Fruit fly (Drosophila melanogaster) whole organism, prepupa: ENCODE data around the gene Golgin104.

Experiments
- CG10669 ChIP-seq: fragments of 200-800 bp; sonication (Bioruptor generic); optimal IDR thresholded peaks from 3 replicates; lab custom pipeline; 2018; ENCODE audit warnings: missing biosample characterization, mild to moderate bottlenecking, missing genetic modification characterization, moderate library complexity
- CG11902 ChIP-seq: fragments of 200-800 bp; sonication (Bioruptor generic); optimal IDR thresholded peaks from 3 replicates; lab custom pipeline; 2016; ENCODE audit warnings: missing biosample characterization, missing genetic modification characterization
- CG15336 ChIP-seq: fragments of 200-800 bp; sonication (Bioruptor generic); IDR thresholded peaks from 2 replicates; pipeline ENCODE4 v1.3.6; 2022; ENCODE audit warnings: missing biosample characterization, missing genetic modification characterization
- CG1621 ChIP-seq: fragments of 200-800 bp; sonication (Bioruptor generic); optimal IDR thresholded peaks from 3 replicates; lab custom pipeline; 2018; ENCODE audit warnings: missing biosample characterization, mild to moderate bottlenecking, missing genetic modification characterization
- CG3032 ChIP-seq: fragments of 200-800 bp; optimal IDR thresholded peaks from 2 replicates; lab custom pipeline; 2019; ENCODE audit warnings: missing biosample characterization, mild to moderate bottlenecking, missing genetic modification characterization, moderate library complexity
- CG32006 ChIP-seq: fragments of 200-800 bp; sonication (Bioruptor generic); optimal IDR thresholded peaks from 3 replicates; lab custom pipeline; 2017; ENCODE audit warnings: missing biosample characterization, mild to moderate bottlenecking, missing genetic modification characterization
- CG34406 ChIP-seq: fragments of 200-800 bp; sonication (Bioruptor generic); optimal IDR thresholded peaks from 3 replicates; lab custom pipeline; 2016; ENCODE audit warnings: missing biosample characterization, missing genetic modification characterization
- CG6808 ChIP-seq: fragments of 200-800 bp; sonication (Bioruptor generic); optimal IDR thresholded peaks from 3 replicates; lab custom pipeline; 2017; ENCODE audit warnings: missing biosample characterization, missing genetic modification characterization, mild to moderate bottlenecking, moderate library complexity, missing genetic modification reagents
- CG6854 ChIP-seq: fragments of 200-800 bp; sonication (Bioruptor generic); optimal IDR thresholded peaks from 2 replicates; lab custom pipeline; 2017; ENCODE audit warnings: missing biosample characterization, mild to moderate bottlenecking, missing genetic modification characterization
- CG7368 ChIP-seq: fragments of 200-800 bp; sonication (Bioruptor generic); optimal IDR thresholded peaks from 3 replicates; lab custom pipeline; 2016; ENCODE audit warnings: missing biosample characterization, missing genetic modification characterization
- CG8119 ChIP-seq: fragments of 200-800 bp; sonication (Bioruptor generic); IDR thresholded peaks from 3 replicates; pipeline ENCODE4 v1.3.6; 2022; ENCODE audit warnings: missing biosample characterization, missing genetic modification characterization
- CG8632 ChIP-seq: fragments of 200-800 bp; sonication (Bioruptor generic); optimal IDR thresholded peaks from 3 replicates; lab custom pipeline; 2016; ENCODE audit warnings: missing biosample characterization, missing genetic modification characterization
- Eip78C ChIP-seq: fragments of 200-800 bp; sonication (Bioruptor generic); peaks from one replicate; lab custom pipeline; 2016; ENCODE audit warnings: missing biosample characterization, missing genetic modification characterization
- Ets21C ChIP-seq: fragments of 200-800 bp; sonication (Bioruptor generic); optimal IDR thresholded peaks from 3 replicates; lab custom pipeline; 2016; ENCODE audit warnings: missing biosample characterization, missing genetic modification characterization
- Ets96B ChIP-seq: fragments of 200-800 bp; optimal IDR thresholded peaks from 2 replicates; lab custom pipeline; 2019; ENCODE audit warnings: missing biosample characterization, mild to moderate bottlenecking, missing genetic modification characterization, moderate library complexity
- Gug ChIP-seq: fragments of 200-800 bp; sonication (Bioruptor generic); IDR thresholded peaks from 2 replicates; pipeline ENCODE4 v1.3.6; 2022; ENCODE audit warnings: missing biosample characterization, missing genetic modification characterization
- Hr39 ChIP-seq: fragments of 200-800 bp; sonication (Bioruptor generic); optimal IDR thresholded peaks from 2 replicates; lab custom pipeline; 2016; ENCODE audit warnings: missing biosample characterization, missing genetic modification characterization
- Hr4 ChIP-seq: fragments of 200-800 bp; sonication (Bioruptor generic); optimal IDR thresholded peaks from 3 replicates; lab custom pipeline; 2016; ENCODE audit warnings: missing biosample characterization, missing genetic modification characterization
- Lpt ChIP-seq: fragments of 200-800 bp; sonication (Bioruptor generic); optimal IDR thresholded peaks from 3 replicates; lab custom pipeline; 2016; ENCODE audit warnings: missing biosample characterization, missing genetic modification characterization
- Met ChIP-seq: fragments of 200-800 bp; sonication (Bioruptor generic); optimal IDR thresholded peaks from 3 replicates; lab custom pipeline; 2016; ENCODE audit warnings: missing biosample characterization, missing genetic modification characterization
- OdsH ChIP-seq: fragments of 200-800 bp; sonication (Bioruptor generic); optimal IDR thresholded peaks from 3 replicates; lab custom pipeline; 2016; ENCODE audit warnings: missing biosample characterization, missing genetic modification characterization
- Smox ChIP-seq: fragments of 200-800 bp; sonication (Bioruptor generic); optimal IDR thresholded peaks from 3 replicates; lab custom pipeline; 2016; ENCODE audit warnings: missing biosample characterization, missing genetic modification characterization
- Sox102F ChIP-seq: fragments of 200-800 bp; sonication (Bioruptor generic); optimal IDR thresholded peaks from 2 replicates; lab custom pipeline; 2016; ENCODE audit warnings: missing biosample characterization, mild to moderate bottlenecking, missing genetic modification characterization
- Sox14 ChIP-seq: fragments of 200-800 bp; sonication (Bioruptor generic); optimal IDR thresholded peaks from 3 replicates; lab custom pipeline; 2016; ENCODE audit warnings: missing biosample characterization, missing genetic modification characterization
- achi ChIP-seq: fragments of 200-800 bp; sonication (Bioruptor generic); optimal IDR thresholded peaks from 3 replicates; lab custom pipeline; 2016; ENCODE audit warnings: missing biosample characterization, missing genetic modification characterization
- cyc ChIP-seq: fragments of 200-800 bp; sonication (Bioruptor generic); optimal IDR thresholded peaks from 3 replicates; lab custom pipeline; 2016; ENCODE audit warnings: missing biosample characterization, missing genetic modification characterization
- dac ChIP-seq: fragments of 200-800 bp; sonication (Bioruptor generic); optimal IDR thresholded peaks from 2 replicates; lab custom pipeline; 2017; ENCODE audit warnings: missing biosample characterization, mild to moderate bottlenecking, missing genetic modification characterization
- dsx ChIP-seq: fragments of 200-800 bp; optimal IDR thresholded peaks from 3 replicates; lab custom pipeline; 2019; ENCODE audit warnings: missing biosample characterization, mild to moderate bottlenecking, missing genetic modification characterization, moderate library complexity; ENCODE audit not compliant: poor library complexity, severe bottlenecking
- eg ChIP-seq: fragments of 200-800 bp; sonication (Bioruptor generic); IDR thresholded peaks from 3 replicates; pipeline ENCODE4 v1.3.6; 2022; ENCODE audit warnings: missing biosample characterization, missing genetic modification characterization
- esn ChIP-seq: fragments of 200-800 bp; sonication (Bioruptor generic); optimal IDR thresholded peaks from 2 replicates; lab custom pipeline; 2016; ENCODE audit warnings: missing biosample characterization, mild to moderate bottlenecking, missing genetic modification characterization, moderate library complexity
- fd59A ChIP-seq: fragments of 200-800 bp; sonication (Bioruptor generic); optimal IDR thresholded peaks from 2 replicates; lab custom pipeline; 2017; ENCODE audit warnings: missing biosample characterization, mild to moderate bottlenecking, missing genetic modification characterization, missing genetic modification reagents
- fd85E ChIP-seq: fragments of 200-800 bp; sonication (Bioruptor generic); optimal IDR thresholded peaks from 3 replicates; lab custom pipeline; 2016; ENCODE audit warnings: missing biosample characterization, missing genetic modification characterization
- lz ChIP-seq: fragments of 200-800 bp; sonication (Bioruptor generic); optimal IDR thresholded peaks from 3 replicates; lab custom pipeline; 2016; ENCODE audit warnings: missing biosample characterization, missing genetic modification characterization
- net ChIP-seq: fragments of 200-800 bp; sonication (Bioruptor generic); optimal IDR thresholded peaks from 3 replicates; lab custom pipeline; 2016; ENCODE audit warnings: missing biosample characterization, missing genetic modification characterization
- salr ChIP-seq, 2 experiments: fragments of 200-800 bp; sonication (Bioruptor generic); optimal IDR thresholded peaks; 3 replicates each; lab custom pipeline; 2016 to 2018; ENCODE audit warnings: missing biosample characterization in 2 of 2, missing genetic modification characterization in 2 of 2, mild to moderate bottlenecking in 1 of 2
- spab ChIP-seq: fragments of 200-800 bp; sonication (Bioruptor generic); optimal IDR thresholded peaks from 2 replicates; lab custom pipeline; 2017; ENCODE audit warnings: missing biosample characterization, mild to moderate bottlenecking, missing genetic modification characterization, missing genetic modification reagents
- svp ChIP-seq: fragments of 200-800 bp; sonication (Bioruptor generic); peaks from one replicate; lab custom pipeline; 2016; ENCODE audit warnings: missing biosample characterization, missing genetic modification characterization
- topi ChIP-seq: fragments of 200-800 bp; sonication (Bioruptor generic); optimal IDR thresholded peaks from 3 replicates; lab custom pipeline; 2016; ENCODE audit warnings: missing biosample characterization, missing genetic modification characterization

The Golgin104 gene

DNA sequence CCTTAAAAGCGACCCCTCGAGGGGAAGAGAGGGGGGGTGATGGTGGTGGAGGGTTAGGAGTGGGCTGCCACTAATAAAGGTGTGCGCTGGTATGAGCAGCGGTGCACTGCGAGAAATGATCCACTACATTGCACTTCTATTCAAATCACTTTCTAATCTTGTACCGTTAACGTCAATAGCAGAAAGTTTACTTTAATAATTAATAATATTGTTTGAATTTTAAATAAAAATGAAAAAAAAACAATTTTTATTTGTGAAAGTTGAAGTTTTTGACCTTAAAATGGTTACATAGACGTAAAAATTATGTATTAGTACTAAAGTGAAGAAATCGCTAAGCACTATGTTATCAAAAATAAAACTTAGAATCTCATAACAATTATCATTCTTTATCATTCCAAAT, 41.1 kb upstream of the Golgin104 start (continued):
- TF ChIP-seq CG34406 (GFP tag; lab: Kevin White, UChicago) (no peak), Eip78C (GFP tag; lab: Kevin White, UChicago) (peak; percentile 30), dsx (GFP tag; lab: Kevin White, UChicago) (no peak), CG10669 (GFP tag; lab: Kevin White, UChicago) (no peak), fd85E (GFP tag; lab: Kevin White, UChicago) (no peak), dac (GFP tag; lab: Kevin White, UChicago) (no peak), svp (GFP tag; lab: Kevin White, UChicago) (peak; percentile 18), Hr4 (GFP tag; lab: Kevin White, UChicago) (no peak), CG7368 (GFP tag; lab: Kevin White, UChicago) (no peak), lz (GFP tag; lab: Kevin White, UChicago) (no peak), Met (GFP tag; lab: Kevin White, UChicago) (no peak), salr (GFP tag; optimal IDR thresholded peaks at IDR 0.05; lab: Kevin White, UChicago) (no peak), CG8632 (no peak), fd59A (GFP tag; lab: Kevin White, UChicago) (no peak), Sox102F (GFP tag; lab: Kevin White, UChicago) (no peak), Smox (GFP tag; lab: Kevin White, UChicago) (no peak), OdsH (GFP tag; lab: Kevin White, UChicago) (no peak), CG1621 (tag; lab: Kevin White, UChicago) (no peak), Lpt (no peak), Gug (GFP tag; lab: Robert Waterston, UW) (no peak), CG11902 (GFP tag; lab: Kevin White, UChicago) (no peak), Ets96B (tag; lab: Kevin White, UChicago) (no peak), eg (GFP tag; lab: Robert Waterston, UW) (peak; percentile 23; the same call in 1 of the 3 replicates), CG8119 (GFP tag; lab: Robert Waterston, UW) (0 out of 3 replicates have a peak, but pooled peaks have one; percentile 14), CG6854 (GFP tag; lab: Kevin White, UChicago) (no peak), CG6808 (GFP tag; lab: Kevin White, UChicago) (no peak), net (no peak), topi (no peak)

- TF ChIP-seq Eip78C (GFP tag; lab: Kevin White, UChicago) (no peak), CG3032 (tag; lab: Kevin White, UChicago) (no peak), Met (GFP tag; lab: Kevin White, UChicago) (no peak), CG10669 (GFP tag; lab: Kevin White, UChicago) (no peak), eg (GFP tag; lab: Robert Waterston, UW) (no peak), CG8119 (GFP tag; lab: Robert Waterston, UW) (no peak), dsx (GFP tag; lab: Kevin White, UChicago) (no peak), cyc (GFP tag; lab: Kevin White, UChicago) (no peak), esn (no peak), CG32006 (GFP tag; lab: Kevin White, UChicago) (no peak), CG7368 (GFP tag; lab: Kevin White, UChicago) (no peak), CG15336 (GFP tag; lab: Robert Waterston, UW) (no peak), Sox14 (GFP tag; lab: Kevin White, UChicago) (no peak), spab (GFP tag; lab: Kevin White, UChicago) (no peak), svp (GFP tag; lab: Kevin White, UChicago) (no peak), Hr39 (GFP tag; lab: Kevin White, UChicago) (no peak), Ets21C (GFP tag; lab: Kevin White, UChicago) (no peak), achi (no peak)
- TF ChIP-seq, all 60 proteins: peak for 0
Observed at dm6 chr3L:16392203-16392800, 40.6 kb upstream of the Golgin104 start.
